Fruit fly (Drosophila melanogaster) Kc167 (cell line): ENCODE measurements around the gene sordd1.

Experiments used
- Myc ChIP-seq: fragments of >200 bp; optimal IDR thresholded peaks from 2 replicates; lab custom pipeline; 2017; ENCODE audit warnings: missing external identifiers
- Sin3A ChIP-seq: fragments of >200 bp; optimal IDR thresholded peaks from 2 replicates; lab custom pipeline; 2018; ENCODE audit warnings: missing external identifiers
- h ChIP-seq: fragments of >200 bp; optimal IDR thresholded peaks from 3 replicates; lab custom pipeline; 2018; ENCODE audit warnings: missing external identifiers
- insv ChIP-seq: fragments of >200 bp; optimal IDR thresholded peaks from 3 replicates; lab custom pipeline; 2018; ENCODE audit warnings: missing external identifiers
- psq ChIP-seq: fragments of >200 bp; optimal IDR thresholded peaks from 2 replicates; lab custom pipeline; 2017; ENCODE audit warnings: missing external identifiers
- ttk ChIP-seq: sonication (Bioruptor generic); optimal IDR thresholded peaks from 2 replicates; lab custom pipeline; 2017; ENCODE audit warnings: missing external identifiers

Gene sordd1

DNA sequence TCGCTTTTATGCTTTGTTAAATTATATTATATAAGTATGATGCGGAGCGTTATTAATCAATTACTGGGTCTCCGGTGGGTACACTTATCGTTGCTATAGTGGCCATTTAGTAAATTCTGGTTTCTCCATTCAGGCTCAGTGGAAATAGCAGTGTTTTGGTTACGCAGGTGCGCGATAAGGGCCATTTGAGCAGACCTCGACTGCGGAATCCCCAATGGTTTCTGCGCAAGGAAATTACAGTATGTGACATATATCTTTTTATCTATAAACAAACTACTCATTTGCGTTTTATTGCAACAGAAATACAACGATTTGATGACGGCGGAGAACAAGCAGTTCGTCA, 34.6 kb downstream of the sordd1 start:
- TF ChIP-seq Sin3A (lab: Kevin White, UChicago): no peak
- no peak for TF ChIP-seq ttk (lab: Kevin White, UChicago)
- TF ChIP-seq h (lab: Kevin White, UChicago): no peak
- no peak for TF ChIP-seq Myc (lab: Kevin White, UChicago)
- no peak for TF ChIP-seq psq (lab: Kevin White, UChicago)
- no peak for TF ChIP-seq insv (lab: Kevin White, UChicago)

DNA sequence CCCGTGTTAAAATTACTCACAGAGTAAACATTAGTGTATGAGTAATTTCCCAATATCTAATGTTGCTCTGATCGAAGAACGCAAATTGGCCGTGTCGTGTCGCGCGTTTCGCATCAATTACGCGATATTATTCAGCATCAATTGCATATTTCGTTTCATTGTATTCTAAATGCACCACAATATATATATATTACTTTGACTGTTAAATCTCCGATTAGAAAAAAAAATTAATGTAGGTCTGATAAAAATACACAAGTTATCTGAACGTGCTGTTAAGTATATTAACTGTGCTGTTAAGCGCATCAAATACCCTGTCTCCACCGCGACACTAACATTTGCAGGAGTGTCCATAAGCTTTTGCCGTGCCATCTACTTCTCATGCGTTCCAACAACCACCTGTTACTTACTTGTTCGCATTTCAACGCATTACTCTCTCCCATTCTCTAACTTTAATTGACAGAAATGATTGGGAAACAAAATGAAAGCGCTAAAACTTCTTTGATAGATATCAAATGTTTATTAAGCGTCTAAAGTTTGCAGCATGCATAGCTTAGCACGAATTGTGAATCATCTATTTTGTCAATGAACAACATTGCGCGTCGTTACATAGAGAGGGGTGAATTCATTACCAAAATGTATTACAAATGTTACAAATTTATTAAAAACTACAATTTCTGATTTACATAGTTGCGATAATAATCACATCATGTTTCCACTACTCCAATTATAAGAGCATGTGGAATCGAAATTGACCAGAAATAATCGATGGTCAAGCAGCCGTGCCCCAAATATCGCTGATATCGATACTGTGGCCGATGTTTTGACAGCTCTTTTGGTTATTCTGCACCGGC, 35.2 kb downstream of the sordd1 start, which contains the start of the genes Graf and mRpL3:
TSS of gene Graf (minus strand) at position 287 of the 851 bp plus-strand sequence.
TSS of gene mRpL3 (plus strand) at position 802 of the 851 bp plus-strand sequence.
- TF ChIP-seq h (lab: Kevin White, UChicago) (no peak), Sin3A (lab: Kevin White, UChicago) (no peak), insv (lab: Kevin White, UChicago) (no peak), ttk (lab: Kevin White, UChicago) (no peak), Myc (lab: Kevin White, UChicago) (no peak), psq (lab: Kevin White, UChicago) (no peak)

DNA sequence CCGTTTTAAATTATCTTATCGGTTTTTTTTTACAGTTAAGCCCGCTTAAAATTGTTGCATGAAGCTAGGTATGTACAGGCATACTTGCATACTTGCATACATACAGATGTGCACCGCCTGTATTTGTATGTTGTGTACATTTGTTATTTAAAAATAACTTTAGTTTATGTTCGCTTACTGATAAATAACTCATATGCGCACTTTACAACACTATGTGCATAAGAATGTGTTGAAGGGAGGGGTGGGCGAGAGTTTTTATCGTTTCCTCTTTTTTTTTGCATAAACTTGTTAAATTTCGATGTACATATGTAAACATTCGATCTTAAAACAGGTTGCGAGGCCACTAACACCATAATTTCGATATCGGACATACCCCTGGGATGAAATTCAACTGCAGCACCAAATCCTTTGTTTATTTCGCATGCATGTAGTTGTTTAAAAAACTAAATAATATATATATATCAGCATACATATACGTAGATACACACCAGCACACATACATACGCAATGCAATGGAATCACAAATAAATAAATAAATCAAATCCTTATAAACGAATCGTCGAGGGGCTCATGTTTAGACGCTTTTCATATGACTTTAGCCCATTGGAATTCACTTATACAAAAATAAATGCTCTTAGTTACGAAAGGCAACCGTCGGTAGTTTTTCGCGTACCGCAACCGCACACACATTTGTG, 35.9 kb downstream of the sordd1 start:
- TF ChIP-seq insv (lab: Kevin White, UChicago): no peak
- TF ChIP-seq Sin3A (lab: Kevin White, UChicago): no peak
- no peak for TF ChIP-seq h (lab: Kevin White, UChicago)
- no peak for TF ChIP-seq ttk (lab: Kevin White, UChicago)
- TF ChIP-seq psq (lab: Kevin White, UChicago): no peak
- TF ChIP-seq Myc (lab: Kevin White, UChicago): no peak

DNA sequence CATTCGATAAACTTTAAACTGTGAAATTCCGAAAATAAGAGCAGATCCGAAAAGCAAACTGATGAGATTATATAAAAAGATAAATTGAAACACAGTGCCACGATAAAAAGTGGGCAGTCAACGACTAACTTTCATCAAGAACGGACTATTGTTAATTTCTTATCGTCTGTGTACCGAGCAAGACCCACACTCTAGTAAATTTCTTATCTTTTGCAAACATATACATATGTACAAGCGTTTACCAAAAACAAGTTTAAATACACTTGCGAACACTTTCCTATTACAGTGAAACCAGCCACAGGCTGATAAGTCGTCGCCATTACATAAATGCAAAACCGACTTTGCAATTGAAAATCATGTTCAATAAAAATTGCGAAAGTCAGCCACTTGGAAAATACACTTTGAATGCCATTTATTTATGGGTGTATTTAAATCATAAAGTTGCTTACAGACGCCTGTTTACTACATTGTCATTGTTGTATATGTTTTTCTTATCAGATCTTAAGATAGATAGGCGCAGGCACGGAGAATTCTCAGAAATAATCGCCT, 37.1 kb downstream of the sordd1 start:
- TF ChIP-seq h (lab: Kevin White, UChicago) (no peak), ttk (lab: Kevin White, UChicago) (no peak), psq (lab: Kevin White, UChicago) (no peak), insv (lab: Kevin White, UChicago) (no peak), Myc (lab: Kevin White, UChicago) (no peak), Sin3A (lab: Kevin White, UChicago) (no peak)

DNA sequence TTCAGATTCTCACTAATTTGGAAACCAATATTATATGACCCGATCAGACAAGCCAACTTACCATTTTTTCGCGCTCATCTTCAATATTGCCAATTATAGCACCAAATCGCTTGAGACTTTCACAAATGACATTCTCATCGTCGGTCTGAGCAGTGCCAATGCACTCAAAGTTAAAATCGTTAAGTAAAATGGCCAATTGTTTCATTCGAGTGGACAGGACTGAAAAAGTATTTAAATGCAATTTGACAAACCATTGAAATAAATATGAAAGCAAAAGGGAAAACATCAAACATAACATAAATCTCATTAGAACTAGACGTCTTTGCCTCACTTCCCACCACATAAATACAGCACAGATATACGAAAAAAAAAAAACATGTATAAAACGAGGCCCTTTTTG, 39.8 kb downstream of the sordd1 start, which contains the start of gene CG8260:
TSS of gene CG8260 (plus strand) at position 301 of the 400 bp plus-strand sequence.
- TF ChIP-seq h (lab: Kevin White, UChicago) (no peak), ttk (lab: Kevin White, UChicago) (no peak), psq (lab: Kevin White, UChicago) (no peak), Myc (lab: Kevin White, UChicago) (no peak), Sin3A (lab: Kevin White, UChicago) (no peak), insv (lab: Kevin White, UChicago) (no peak)

DNA sequence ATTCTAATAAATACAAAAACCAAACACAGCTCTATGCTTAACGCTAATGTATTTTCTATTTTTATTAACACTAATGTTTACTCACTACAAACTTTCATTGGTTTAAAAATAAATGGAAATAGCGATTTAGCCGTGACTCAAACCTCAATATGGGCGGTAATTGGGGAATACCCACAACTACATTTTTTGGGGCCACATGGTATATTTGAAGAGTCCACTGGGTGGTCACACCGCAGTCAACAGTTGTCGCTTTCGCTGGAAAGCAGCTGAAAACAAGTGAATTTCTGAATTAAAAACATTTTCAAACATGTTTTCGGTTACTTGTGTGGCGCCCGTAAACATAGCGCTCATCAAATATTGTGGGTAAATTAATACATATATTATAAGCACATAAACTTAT, 46.9 kb downstream of the sordd1 start, which contains the start of gene Mvd:
TSS of gene Mvd (plus strand) at position 222 of the 400 bp plus-strand sequence.
- TF ChIP-seq insv (lab: Kevin White, UChicago) (no peak), h (lab: Kevin White, UChicago) (no peak), ttk (lab: Kevin White, UChicago) (no peak), psq (lab: Kevin White, UChicago) (no peak), Myc (lab: Kevin White, UChicago) (no peak), Sin3A (lab: Kevin White, UChicago) (no peak)

DNA sequence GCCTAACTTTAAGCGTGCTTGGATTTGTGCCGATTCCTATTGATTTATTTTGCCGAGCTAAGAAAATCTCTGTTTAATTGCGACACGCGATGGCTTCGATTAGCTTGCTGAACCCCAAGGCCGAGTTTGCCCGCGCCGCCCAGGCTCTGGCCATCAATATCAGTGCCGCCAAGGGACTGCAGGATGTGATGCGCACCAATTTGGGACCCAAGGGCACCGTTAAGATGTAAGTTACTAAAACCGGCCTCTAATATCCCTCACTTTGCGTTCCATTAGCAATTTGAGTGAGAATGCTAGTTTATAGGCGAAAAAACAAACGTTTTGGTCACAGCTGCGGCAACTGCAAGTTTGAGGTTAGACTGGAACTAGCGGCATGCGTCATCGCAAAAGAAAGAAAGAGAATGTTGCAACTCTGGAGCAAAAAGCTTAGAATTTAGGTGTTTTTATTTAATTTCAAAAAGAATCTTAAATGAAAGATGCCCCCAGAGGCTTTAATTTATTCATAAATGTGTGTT, 49.1 kb downstream of the sordd1 start:
- TF ChIP-seq insv (lab: Kevin White, UChicago): no peak
- no peak for TF ChIP-seq Myc (lab: Kevin White, UChicago)
- no peak for TF ChIP-seq h (lab: Kevin White, UChicago)
- no peak for TF ChIP-seq psq (lab: Kevin White, UChicago)
- TF ChIP-seq ttk (lab: Kevin White, UChicago): no peak
- TF ChIP-seq Sin3A (lab: Kevin White, UChicago): no peak

DNA sequence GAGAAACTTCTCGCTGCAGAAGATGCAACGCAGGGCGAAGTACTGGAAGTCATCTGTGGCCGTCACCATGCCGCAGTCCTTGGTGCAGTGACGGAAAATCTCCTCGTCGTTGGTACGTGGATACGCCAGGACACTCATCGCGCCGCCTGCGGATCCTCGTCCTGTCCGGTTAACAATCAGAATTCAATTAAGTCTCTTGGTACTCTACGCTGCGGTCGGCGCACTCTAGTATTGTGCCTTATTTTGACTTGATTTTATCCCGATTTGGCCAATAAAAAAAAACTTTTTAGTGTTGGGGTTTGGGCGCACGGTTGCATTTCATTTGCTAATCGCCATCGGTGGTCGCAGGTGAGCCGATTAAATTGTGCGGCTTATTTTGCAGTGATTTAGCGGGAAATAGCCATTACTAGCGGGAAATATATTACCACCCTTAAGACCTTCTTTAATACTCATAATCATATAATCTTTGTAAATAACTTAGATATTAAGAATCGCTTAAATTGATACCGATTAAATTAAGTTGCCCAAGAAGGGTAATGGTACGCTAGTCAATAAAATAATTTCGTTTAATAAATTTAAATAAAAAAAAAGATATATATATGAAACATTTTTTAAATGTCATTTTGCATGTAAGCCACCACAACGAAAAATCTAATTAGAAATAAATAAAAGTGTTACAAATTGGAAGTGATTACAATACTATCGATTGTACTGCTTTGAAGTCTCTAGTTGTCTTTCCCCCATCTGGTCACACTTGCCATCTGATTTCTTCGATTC, 49.7 kb downstream of the sordd1 start, which contains the start of the genes CG8944 and CCT6:
TSS of gene CG8944 (minus strand) at position 327 of the 777 bp plus-strand sequence.
TSS of gene CCT6 (plus strand) at position 744 of the 777 bp plus-strand sequence.
- TF ChIP-seq insv (lab: Kevin White, UChicago): no peak
- TF ChIP-seq h (lab: Kevin White, UChicago): no peak
- no peak for TF ChIP-seq ttk (lab: Kevin White, UChicago)
- TF ChIP-seq psq (lab: Kevin White, UChicago): no peak
- TF ChIP-seq Myc (lab: Kevin White, UChicago): no peak
- no peak for TF ChIP-seq Sin3A (lab: Kevin White, UChicago)
